Worm (Caenorhabditis elegans): ENCODE results near the gene exos-8.

DNA sequence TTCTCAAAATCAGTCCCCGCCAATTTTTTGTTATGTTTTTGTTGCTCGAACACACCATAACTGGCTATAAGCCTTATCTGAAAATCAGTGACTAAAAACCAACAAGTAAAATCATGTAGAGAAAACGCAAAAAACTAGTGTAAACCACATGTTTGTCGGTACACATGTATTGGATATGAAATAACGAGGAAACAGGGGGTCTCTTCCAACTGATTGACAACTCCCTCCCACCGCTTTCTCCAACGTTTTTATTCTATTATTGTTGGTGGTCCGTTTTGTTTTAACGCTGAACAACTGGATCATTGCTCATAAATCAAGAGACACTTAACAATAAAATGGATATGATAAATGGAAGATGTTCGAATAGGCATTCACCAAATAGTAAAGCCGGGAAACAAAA, 14.7 kb upstream of the exos-8 start:
- TF ChIP-seq lir-3 (tag; optimal IDR thresholded peaks at IDR 0.05; ENCODE audit: poor library complexity) (no peak), nhr-12 (tag; optimal IDR thresholded peaks at IDR 0.05) (no peak), nhr-19 (GFP tag; conservative IDR thresholded peaks at IDR 0.05) (no peak), mdl-1 (tag; optimal IDR thresholded peaks at IDR 0.05) (no peak), elt-3 (tag; optimal IDR thresholded peaks at IDR 0.05) (no peak), lin-13 (GFP tag; optimal IDR thresholded peaks at IDR 0.05) (no peak)

Measured in whole organism, L1 larva.